Worm (Caenorhabditis elegans): ENCODE measurements around the gene K10C8.4.

Gene K10C8.4

ce11 chrV:12701613-12702012 lies 5.5 kb downstream of the K10C8.4 start:
- TF ChIP-seq hrde-1 (tag; optimal IDR thresholded peaks at IDR 0.05; ENCODE audit: borderline replicate concordance) (no peak), fkh-3 (tag; optimal IDR thresholded peaks at IDR 0.05) (no peak), F39B2.1 (GFP tag; IDR thresholded peaks at IDR 0.05) (no peak), ceh-27 (GFP tag; optimal IDR thresholded peaks at IDR 0.05) (no peak), let-607 (tag; optimal IDR thresholded peaks at IDR 0.05) (no peak), nfya-1 (tag; optimal IDR thresholded peaks at IDR 0.05; ENCODE audit: borderline replicate concordance, insufficient read depth) (no peak), B0035.1 (tag; optimal IDR thresholded peaks at IDR 0.05) (no peak), cebp-2 (GFP tag; IDR thresholded peaks at IDR 0.05) (no peak), lin-54 (GFP tag; optimal IDR thresholded peaks at IDR 0.05) (no peak), Y67H2A.10 (GFP tag; conservative IDR thresholded peaks at IDR 0.05) (no peak), Y53G8AR.9 (GFP tag; conservative IDR thresholded peaks at IDR 0.05) (no peak), F57C9.4 (tag; optimal IDR thresholded peaks at IDR 0.05) (no peak), egl-18 (GFP tag; IDR thresholded peaks at IDR 0.05) (no peak), hsf-1 (GFP tag; IDR thresholded peaks at IDR 0.05) (no peak), athp-1 (tag; optimal IDR thresholded peaks at IDR 0.05) (no peak)

ce11 chrV:12704077-12704476 lies 8.0 kb downstream of the K10C8.4 start, which contains the start of gene R11D1.1:
Gene R11D1.1, plus strand, starts transcription at chrV:12704377.
- no peak for TF ChIP-seq B0035.1 (tag; optimal IDR thresholded peaks at IDR 0.05)
- TF ChIP-seq F23B12.7 (tag; optimal IDR thresholded peaks at IDR 0.05; ENCODE audit: insufficient read depth), result no peak
- no peak for TF ChIP-seq F57C9.4 (tag; optimal IDR thresholded peaks at IDR 0.05)
- no peak for TF ChIP-seq let-607 (tag; optimal IDR thresholded peaks at IDR 0.05)
- no peak for TF ChIP-seq unc-62 (GFP tag; optimal IDR thresholded peaks at IDR 0.05)
- no peak for TF ChIP-seq F39B2.1 (GFP tag; IDR thresholded peaks at IDR 0.05)
- TF ChIP-seq lir-1 (GFP tag; conservative IDR thresholded peaks at IDR 0.05), result no peak
- no peak for TF ChIP-seq cebp-2 (GFP tag; IDR thresholded peaks at IDR 0.05)
- no peak for TF ChIP-seq C06A6.2 (GFP tag; conservative IDR thresholded peaks at IDR 0.05)
- TF ChIP-seq snpc-3.4 (tag; optimal IDR thresholded peaks at IDR 0.05), result no peak
- no peak for TF ChIP-seq madf-8 (GFP tag; conservative IDR thresholded peaks at IDR 0.05)
- no peak for TF ChIP-seq nhr-80 (tag; optimal IDR thresholded peaks at IDR 0.05)
- no peak for TF ChIP-seq tbx-9 (tag; optimal IDR thresholded peaks at IDR 0.05; ENCODE audit: borderline replicate concordance)
- TF ChIP-seq ztf-22 (GFP tag; optimal IDR thresholded peaks at IDR 0.05), result no peak
- no peak for TF ChIP-seq Y95B8A.8 (GFP tag; IDR thresholded peaks at IDR 0.05)
- TF ChIP-seq D2030.7 (GFP tag; IDR thresholded peaks at IDR 0.05), result no peak
- no peak for TF ChIP-seq lin-40 (tag; optimal IDR thresholded peaks at IDR 0.05)
- TF ChIP-seq nhr-27 (tag; optimal IDR thresholded peaks at IDR 0.05), result no peak
- no peak for TF ChIP-seq F37B4.10 (GFP tag; IDR thresholded peaks at IDR 0.05)

ce11 chrV:12706511-12706910 lies 10.4 kb downstream of the K10C8.4 start:
- TF ChIP-seq C06A6.2 (GFP tag; conservative IDR thresholded peaks at IDR 0.05) (no peak), B0261.1 (tag; optimal IDR thresholded peaks at IDR 0.05) (no peak), lin-54 (GFP tag; optimal IDR thresholded peaks at IDR 0.05) (no peak), nhr-27 (tag; optimal IDR thresholded peaks at IDR 0.05) (no peak), F10E7.11 (tag; optimal IDR thresholded peaks at IDR 0.05) (no peak), lsl-1 (GFP tag; optimal IDR thresholded peaks at IDR 0.05) (no peak), egl-44 (GFP tag; IDR thresholded peaks at IDR 0.05) (no peak), ceh-100 (GFP tag; IDR thresholded peaks at IDR 0.05) (no peak), Y53G8AR.9 (GFP tag; conservative IDR thresholded peaks at IDR 0.05) (no peak), let-526 (GFP tag; IDR thresholded peaks at IDR 0.05) (no peak), bed-1 (GFP tag; IDR thresholded peaks at IDR 0.05) (no peak), unc-62 (GFP tag; optimal IDR thresholded peaks at IDR 0.05) (no peak), rpc-1 (optimal IDR thresholded peaks at IDR 0.05) (no peak), rpc-1 (tag; optimal IDR thresholded peaks at IDR 0.05) (no peak)
